Worm (Caenorhabditis elegans): ENCODE measurements around the gene Y42A5A.3.

The Y42A5A.3 gene

ce11 chrV:11083691-11084090 lies 12.1 kb downstream of the Y42A5A.3 start:
- TF ChIP-seq mep-1 (tag; optimal IDR thresholded peaks at IDR 0.05): no peak
- TF ChIP-seq ces-1 (GFP tag; optimal IDR thresholded peaks at IDR 0.05): no peak
- no peak for TF ChIP-seq sem-2 (GFP tag; optimal IDR thresholded peaks at IDR 0.05)
- TF ChIP-seq zip-8 (tag; optimal IDR thresholded peaks at IDR 0.05): peak; percentile 95
- TF ChIP-seq ceh-39 (tag; optimal IDR thresholded peaks at IDR 0.05): peak; percentile 26
- TF ChIP-seq unc-62 (GFP tag; optimal IDR thresholded peaks at IDR 0.05): peak; percentile 70
- TF ChIP-seq cnd-1 (tag; optimal IDR thresholded peaks at IDR 0.05): no peak
- TF ChIP-seq elt-3 (tag; optimal IDR thresholded peaks at IDR 0.05): no peak
- TF ChIP-seq ham-2 (GFP tag; optimal IDR thresholded peaks at IDR 0.05): peak; percentile 21
- no peak for TF ChIP-seq sptf-1 (tag; optimal IDR thresholded peaks at IDR 0.05)
- no peak for TF ChIP-seq lin-32 (GFP tag; optimal IDR thresholded peaks at IDR 0.05)
- peak; percentile 90 for TF ChIP-seq unc-120 (tag; optimal IDR thresholded peaks at IDR 0.05; ENCODE audit: poor library complexity, severe bottlenecking)
- TF ChIP-seq ztf-11 (tag; optimal IDR thresholded peaks at IDR 0.05): no peak
- no peak for TF ChIP-seq ceh-83 (GFP tag; optimal IDR thresholded peaks at IDR 0.05)
- TF ChIP-seq elt-1 (tag; optimal IDR thresholded peaks at IDR 0.05; ENCODE audit: borderline replicate concordance, insufficient read depth): peak; percentile 24
- peak; percentile 75 for TF ChIP-seq nhr-237 (tag; optimal IDR thresholded peaks at IDR 0.05)
- TF ChIP-seq mab-5 (tag; optimal IDR thresholded peaks at IDR 0.05): peak; percentile 74
- TF ChIP-seq hlh-1 (tag; optimal IDR thresholded peaks at IDR 0.05): peak; percentile 85
- no peak for TF ChIP-seq unc-39 (tag; optimal IDR thresholded peaks at IDR 0.05)

- TF ChIP-seq ces-1 (GFP tag; optimal IDR thresholded peaks at IDR 0.05): no peak
- no peak for TF ChIP-seq hlh-1 (tag; optimal IDR thresholded peaks at IDR 0.05)
- no peak for TF ChIP-seq nhr-76 (tag; optimal IDR thresholded peaks at IDR 0.05)
- TF ChIP-seq cnd-1 (tag; optimal IDR thresholded peaks at IDR 0.05): no peak
- TF ChIP-seq nhr-237 (tag; optimal IDR thresholded peaks at IDR 0.05): no peak
- TF ChIP-seq nhr-2 (tag; optimal IDR thresholded peaks at IDR 0.05): no peak
- TF ChIP-seq unc-62 (GFP tag; optimal IDR thresholded peaks at IDR 0.05): no peak
- no peak for TF ChIP-seq mep-1 (tag; optimal IDR thresholded peaks at IDR 0.05)
- no peak for TF ChIP-seq unc-39 (tag; optimal IDR thresholded peaks at IDR 0.05)
- no peak for TF ChIP-seq snpc-4 (tag; optimal IDR thresholded peaks at IDR 0.05)
- no peak for TF ChIP-seq ceh-83 (GFP tag; optimal IDR thresholded peaks at IDR 0.05)
- no peak for TF ChIP-seq blmp-1 (tag; optimal IDR thresholded peaks at IDR 0.05)
- TF ChIP-seq lin-13 (tag; optimal IDR thresholded peaks at IDR 0.05): no peak
These were observed 12.8 kb downstream of the Y42A5A.3 start for ce11 chrV:11082964-11083363.

- peak; percentile 58 for TF ChIP-seq unc-62 (GFP tag; optimal IDR thresholded peaks at IDR 0.05)
- TF ChIP-seq M03D4.4 (tag; optimal IDR thresholded peaks at IDR 0.05): peak; percentile 27
- peak; percentile 50 for TF ChIP-seq nhr-237 (tag; optimal IDR thresholded peaks at IDR 0.05)
- no peak for TF ChIP-seq sptf-1 (tag; optimal IDR thresholded peaks at IDR 0.05)
- peak; percentile 90 for TF ChIP-seq unc-120 (tag; optimal IDR thresholded peaks at IDR 0.05; ENCODE audit: poor library complexity, severe bottlenecking)
- TF ChIP-seq mep-1 (tag; optimal IDR thresholded peaks at IDR 0.05): peak; percentile 36
- peak; percentile 76 for TF ChIP-seq hlh-1 (tag; optimal IDR thresholded peaks at IDR 0.05)
- TF ChIP-seq pha-4 (tag; optimal IDR thresholded peaks at IDR 0.05): peak; percentile 54
- TF ChIP-seq ham-2 (GFP tag; optimal IDR thresholded peaks at IDR 0.05): no peak
These were observed 13.3 kb downstream of the Y42A5A.3 start for ce11 chrV:11082475-11082874.

- TF ChIP-seq nhr-28 (tag; optimal IDR thresholded peaks at IDR 0.05) (no peak), pha-4 (tag; optimal IDR thresholded peaks at IDR 0.05) (no peak), snpc-4 (tag; optimal IDR thresholded peaks at IDR 0.05) (no peak), ceh-43 (GFP tag; optimal IDR thresholded peaks at IDR 0.05) (no peak), drap-1 (GFP tag; optimal IDR thresholded peaks at IDR 0.05) (no peak), blmp-1 (tag; optimal IDR thresholded peaks at IDR 0.05) (no peak), nhr-12 (tag; optimal IDR thresholded peaks at IDR 0.05) (no peak), ceh-83 (GFP tag; optimal IDR thresholded peaks at IDR 0.05) (no peak), elt-1 (tag; optimal IDR thresholded peaks at IDR 0.05; ENCODE audit: borderline replicate concordance, insufficient read depth) (no peak), nhr-237 (tag; optimal IDR thresholded peaks at IDR 0.05) (no peak), lin-32 (GFP tag; optimal IDR thresholded peaks at IDR 0.05) (no peak), ham-2 (GFP tag; optimal IDR thresholded peaks at IDR 0.05) (no peak), mep-1 (tag; optimal IDR thresholded peaks at IDR 0.05) (no peak), hlh-1 (tag; optimal IDR thresholded peaks at IDR 0.05) (peak; percentile 40), mab-5 (tag; optimal IDR thresholded peaks at IDR 0.05) (no peak), unc-62 (GFP tag; optimal IDR thresholded peaks at IDR 0.05) (peak; percentile 32), flh-1 (GFP tag; optimal IDR thresholded peaks at IDR 0.05) (no peak), cnd-1 (tag; optimal IDR thresholded peaks at IDR 0.05) (no peak), ztf-11 (tag; optimal IDR thresholded peaks at IDR 0.05) (no peak), M03D4.4 (tag; optimal IDR thresholded peaks at IDR 0.05) (peak; percentile 43), ceh-39 (tag; optimal IDR thresholded peaks at IDR 0.05) (no peak), lin-13 (tag; optimal IDR thresholded peaks at IDR 0.05) (no peak), sem-2 (GFP tag; optimal IDR thresholded peaks at IDR 0.05) (no peak), zip-8 (tag; optimal IDR thresholded peaks at IDR 0.05) (no peak), unc-39 (tag; optimal IDR thresholded peaks at IDR 0.05) (no peak), sptf-1 (tag; optimal IDR thresholded peaks at IDR 0.05) (peak; percentile 21), ces-1 (GFP tag; optimal IDR thresholded peaks at IDR 0.05) (no peak), tbx-8 (GFP tag; optimal IDR thresholded peaks at IDR 0.05) (no peak), elt-3 (tag; optimal IDR thresholded peaks at IDR 0.05) (no peak), bed-3 (GFP tag; optimal IDR thresholded peaks at IDR 0.05) (no peak), nhr-2 (tag; optimal IDR thresholded peaks at IDR 0.05) (no peak), lsy-2 (tag; optimal IDR thresholded peaks at IDR 0.05) (no peak), unc-120 (tag; optimal IDR thresholded peaks at IDR 0.05; ENCODE audit: poor library complexity, severe bottlenecking) (peak; percentile 95), mls-2 (tag; optimal IDR thresholded peaks at IDR 0.05) (no peak), nhr-76 (tag; optimal IDR thresholded peaks at IDR 0.05) (no peak)
These were observed 15.2 kb downstream of the Y42A5A.3 start, which contains the start of gene act-1 for ce11 chrV:11080345-11081102. TSS of gene act-1 (plus strand) at chrV:11081052.
